Worm (Caenorhabditis elegans): ENCODE results near the gene del-5.
A peak's percentile ranks its signal among the peaks of the same experiment; 100 is the strongest.

del-5 gene

ce11 chrX:11038221-11038620 lies 30.2 kb upstream of the del-5 start:
- TF ChIP-seq unc-62 (GFP tag; optimal IDR thresholded peaks at IDR 0.05 in 1 of 2): peak in 1 of 2 experiments; percentile 50
- no peak for TF ChIP-seq unc-62 (tag; optimal IDR thresholded peaks at IDR 0.05)
- no peak for TF ChIP-seq mdl-1 (tag; optimal IDR thresholded peaks at IDR 0.05)
- no peak for TF ChIP-seq lsy-2 (tag; optimal IDR thresholded peaks at IDR 0.05)

ce11 chrX:11036114-11037087 lies 28.4 kb upstream of the del-5 start:
- TF ChIP-seq hlh-11 (tag; optimal IDR thresholded peaks at IDR 0.05) (peak; percentile 30), ceh-28 (tag; optimal IDR thresholded peaks at IDR 0.05) (peak; percentile 14), R02D3.7 (tag; optimal IDR thresholded peaks at IDR 0.05) (no peak), daf-8 (GFP tag; IDR thresholded peaks at IDR 0.05) (no peak), hlh-30 (tag; optimal IDR thresholded peaks at IDR 0.05; ENCODE audit: insufficient read depth) (peak; percentile 21), unc-62 (GFP tag; optimal IDR thresholded peaks at IDR 0.05 in 1 of 2) (no peak), unc-62 (tag; optimal IDR thresholded peaks at IDR 0.05) (no peak), attf-4 (tag; optimal IDR thresholded peaks at IDR 0.05) (no peak), pqm-1 (tag; optimal IDR thresholded peaks at IDR 0.05) (peak; percentile 80), dmd-6 (GFP tag; IDR thresholded peaks at IDR 0.05) (peak; percentile 54), Y5F2A.4 (GFP tag; optimal IDR thresholded peaks at IDR 0.05) (no peak), mes-2 (tag; optimal IDR thresholded peaks at IDR 0.05; ENCODE audit: poor library complexity, severe bottlenecking) (peak; percentile 49), fkh-10 (GFP tag; optimal IDR thresholded peaks at IDR 0.05) (no peak), dve-1 (tag; optimal IDR thresholded peaks at IDR 0.05; ENCODE audit: insufficient read depth) (peak; percentile 39), mxl-3 (GFP tag; optimal IDR thresholded peaks at IDR 0.05) (peak; percentile 11), nhr-48 (tag; optimal IDR thresholded peaks at IDR 0.05) (peak; percentile 42), daf-16 (GFP tag; optimal IDR thresholded peaks at IDR 0.05) (no peak), daf-16 (tag; optimal IDR thresholded peaks at IDR 0.05) (peak; percentile 85), nhr-102 (tag; optimal IDR thresholded peaks at IDR 0.05) (no peak), aha-1 (tag) (peak; percentile 74), nhr-28 (tag; optimal IDR thresholded peaks at IDR 0.05) (peak; percentile 3), zip-11 (GFP tag; IDR thresholded peaks at IDR 0.05) (no peak), ceh-32 (tag; optimal IDR thresholded peaks at IDR 0.05; ENCODE audit: poor library complexity) (no peak), mdl-1 (tag; optimal IDR thresholded peaks at IDR 0.05) (peak in 1 of 2 experiments; percentile 11)

- TF ChIP-seq daf-16 (GFP tag; optimal IDR thresholded peaks at IDR 0.05) (peak in 1 of 2 experiments; percentile 67), daf-16 (tag; optimal IDR thresholded peaks at IDR 0.05) (no peak), ces-1 (GFP tag; optimal IDR thresholded peaks at IDR 0.05) (no peak), nhr-11 (tag; optimal IDR thresholded peaks at IDR 0.05) (peak; percentile 53), hlh-11 (tag; optimal IDR thresholded peaks at IDR 0.05) (peak; percentile 13), R02D3.7 (tag; optimal IDR thresholded peaks at IDR 0.05) (no peak), lin-13 (GFP tag; optimal IDR thresholded peaks at IDR 0.05) (no peak)
Measured at ce11 chrX:11035563-11035962, 27.6 kb upstream of the del-5 start.

- TF ChIP-seq hif-1 (tag; optimal IDR thresholded peaks at IDR 0.05) (peak in 1 of 2 experiments; percentile 42), egl-27 (tag; optimal IDR thresholded peaks at IDR 0.05) (no peak), D1046.2 (GFP tag; IDR thresholded peaks at IDR 0.05) (no peak), mdt-29 (GFP tag; IDR thresholded peaks at IDR 0.05) (no peak), lim-7 (GFP tag; IDR thresholded peaks at IDR 0.05) (no peak), dmd-8 (GFP tag; IDR thresholded peaks at IDR 0.05) (no peak), tra-1 (GFP tag; IDR thresholded peaks at IDR 0.05) (no peak), fkh-10 (GFP tag; optimal IDR thresholded peaks at IDR 0.05) (peak; percentile 35), attf-4 (tag; optimal IDR thresholded peaks at IDR 0.05) (no peak), lin-29 (GFP tag; IDR thresholded peaks at IDR 0.05) (no peak), daf-19 (GFP tag; conservative IDR thresholded peaks at IDR 0.05) (no peak), ceh-32 (tag; optimal IDR thresholded peaks at IDR 0.05; ENCODE audit: poor library complexity) (no peak), duxl-1 (tag; optimal IDR thresholded peaks at IDR 0.05; ENCODE audit: poor library complexity) (no peak), nhr-11 (tag; optimal IDR thresholded peaks at IDR 0.05) (no peak), zfp-2 (tag; optimal IDR thresholded peaks at IDR 0.05) (no peak), php-3 (GFP tag; IDR thresholded peaks at IDR 0.05) (no peak), lir-3 (tag; optimal IDR thresholded peaks at IDR 0.05) (no peak), nhr-25 (tag; optimal IDR thresholded peaks at IDR 0.05; ENCODE audit: borderline replicate concordance, insufficient read depth) (no peak)
Measured at ce11 chrX:11034430-11035117, 26.6 kb upstream of the del-5 start.

Data from whole organism, L4 larva.